Worm (Caenorhabditis elegans): ENCODE results near the gene sre-50.
A peak's percentile ranks its signal among the peaks of the same experiment; 100 is the strongest.

DNA sequence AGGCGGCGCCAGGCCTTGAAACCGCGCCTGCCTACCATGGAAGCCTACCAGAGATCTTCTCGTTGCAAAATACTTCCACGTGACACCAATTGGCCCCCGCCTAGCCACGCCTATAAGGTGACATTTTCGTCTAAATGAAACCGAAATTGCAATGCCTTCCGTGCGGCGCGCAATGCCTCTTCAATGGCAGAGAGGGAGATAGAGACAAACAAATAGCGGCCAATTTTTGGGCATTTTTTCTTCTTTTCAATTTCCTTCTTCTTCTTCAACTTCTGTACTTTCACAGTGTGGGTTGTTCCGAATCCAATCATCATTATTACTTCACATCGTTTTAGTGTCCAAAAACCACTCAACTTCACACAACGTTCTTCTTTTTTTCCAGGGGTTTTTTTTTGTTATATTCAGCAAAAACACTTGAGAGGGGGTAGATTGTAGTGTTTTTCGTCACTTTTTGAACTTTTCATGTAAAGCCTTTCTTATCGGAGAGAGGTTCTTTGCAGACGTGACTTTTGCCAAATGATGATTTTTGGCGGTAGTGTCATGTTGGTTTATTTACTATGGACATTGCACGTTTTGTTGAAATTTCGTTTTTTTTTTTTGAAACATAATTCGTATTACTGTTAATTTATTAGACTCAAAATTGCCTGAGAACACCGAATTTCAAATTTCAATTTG lies 42.0 kb upstream of the sre-50 start:
- TF ChIP-seq ama-1 (optimal IDR thresholded peaks at IDR 0.05), result peak; percentile 16
- no peak for TF ChIP-seq jun-1 (tag; optimal IDR thresholded peaks at IDR 0.05)
- TF ChIP-seq nhr-77 (tag; optimal IDR thresholded peaks at IDR 0.05), result no peak
- no peak for TF ChIP-seq elt-1 (tag; optimal IDR thresholded peaks at IDR 0.05)
- no peak for TF ChIP-seq nhr-12 (tag; optimal IDR thresholded peaks at IDR 0.05)
- TF ChIP-seq nhr-67 (tag; optimal IDR thresholded peaks at IDR 0.05), result no peak

All from whole organism, L3 larva.